Fruit fly (Drosophila melanogaster): Measurements from ENCODE around the gene CG33648.

Gene CG33648

DNA sequence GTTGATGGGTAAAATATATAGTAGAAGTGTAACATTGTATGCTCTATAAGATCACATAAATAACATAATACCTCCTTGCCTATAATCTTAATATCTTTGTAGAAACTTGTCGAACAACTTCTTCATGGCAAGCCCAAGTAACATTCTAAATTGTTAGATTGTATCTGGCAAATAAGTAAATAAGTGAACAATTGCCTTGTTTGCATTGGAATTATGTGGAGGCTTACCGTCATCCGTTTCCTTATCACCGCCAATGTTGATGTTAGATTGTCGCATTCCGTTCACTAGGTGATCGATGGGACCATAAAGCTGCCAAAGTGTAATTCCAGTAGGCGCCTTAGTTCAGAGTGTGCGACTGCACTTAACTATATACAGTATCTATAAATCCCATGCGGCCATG, 32.7 kb downstream of the CG33648 start (continued):
- TF ChIP-seq CG6791 (GFP tag; IDR thresholded peaks at IDR 0.05; ENCODE audit: partially characterized antibody) (no peak), CG1832 (GFP tag; optimal IDR thresholded peaks at IDR 0.05) (no peak), ci (GFP tag; IDR thresholded peaks at IDR 0.05) (peak; percentile 90), rib (GFP tag; IDR thresholded peaks at IDR 0.05) (no peak), CG32772 (GFP tag; IDR thresholded peaks at IDR 0.05) (0 out of 2 replicates have a peak, but pooled peaks have one; percentile 28), Hr39 (optimal IDR thresholded peaks at IDR 0.05) (no peak), HLHmδ (GFP tag; optimal IDR thresholded peaks at IDR 0.05) (peak; percentile 90), CG9932 (GFP tag; IDR thresholded peaks at IDR 0.05) (no peak), Atf3 (GFP tag; optimal IDR thresholded peaks at IDR 0.05) (peak; percentile 83), CG15601 (tag; optimal IDR thresholded peaks at IDR 0.05) (peak; percentile 98), CG2199 (GFP tag; IDR thresholded peaks at IDR 0.05) (no peak), CG15073 (GFP tag; optimal IDR thresholded peaks at IDR 0.05) (peak; percentile 14), CG6683 (GFP tag; optimal IDR thresholded peaks at IDR 0.05) (peak; percentile 57), CG10462 (GFP tag; optimal IDR thresholded peaks at IDR 0.05) (peak; percentile 91), CG9215 (GFP tag; IDR thresholded peaks at IDR 0.05) (no peak), CG4730 (GFP tag; IDR thresholded peaks at IDR 0.05) (no peak; the same call in 1 of the 2 replicates), Oli (tag; optimal IDR thresholded peaks at IDR 0.05) (peak; percentile 29), CG10543 (GFP tag; optimal IDR thresholded peaks at IDR 0.05) (peak; percentile 75), Doc2 (GFP tag; IDR thresholded peaks at IDR 0.05) (no peak), oc (tag; optimal IDR thresholded peaks at IDR 0.05) (peak; percentile 83), CG9437 (GFP tag; optimal IDR thresholded peaks at IDR 0.05) (no peak), CG9609 (GFP tag; optimal IDR thresholded peaks at IDR 0.05) (peak; percentile 57), CG7745 (tag; optimal IDR thresholded peaks at IDR 0.05) (peak; percentile 96), pho (GFP tag; optimal IDR thresholded peaks at IDR 0.05) (peak; percentile 43), CG2712 (tag; optimal IDR thresholded peaks at IDR 0.05) (peak; percentile 75), al (GFP tag; IDR thresholded peaks at IDR 0.05) (no peak), Mes4 (GFP tag; optimal IDR thresholded peaks at IDR 0.05) (peak; percentile 91), onecut (GFP tag; IDR thresholded peaks at IDR 0.05) (peak; percentile 88), CG10147 (GFP tag; optimal IDR thresholded peaks at IDR 0.05) (peak; percentile 42), CG10274 (GFP tag; optimal IDR thresholded peaks at IDR 0.05) (peak; percentile 6), Dfd (GFP tag; optimal IDR thresholded peaks at IDR 0.05) (no peak), schlank (tag; optimal IDR thresholded peaks at IDR 0.05) (peak; percentile 63), CG17186 (GFP tag; optimal IDR thresholded peaks at IDR 0.05) (peak; percentile 55), CrebB (tag; optimal IDR thresholded peaks at IDR 0.05) (peak; percentile 77), twi (tag; optimal IDR thresholded peaks at IDR 0.05) (peak; percentile 73), Ets65A (GFP tag) (no peak), CG16863 (GFP tag; optimal IDR thresholded peaks at IDR 0.05) (peak; percentile 87), Usf (GFP tag; optimal IDR thresholded peaks at IDR 0.05) (peak; percentile 47), CG32532 (GFP tag; IDR thresholded peaks at IDR 0.05) (no peak), Sox102F (GFP tag; optimal IDR thresholded peaks at IDR 0.05) (peak; percentile 45), CG13624 (GFP tag; optimal IDR thresholded peaks at IDR 0.05) (peak; percentile 57), bab2 (GFP tag; optimal IDR thresholded peaks at IDR 0.05) (peak; percentile 86), ara (GFP tag; IDR thresholded peaks at IDR 0.05) (peak; percentile 84), da (GFP tag; optimal IDR thresholded peaks at IDR 0.05) (peak; percentile 73), p53 (GFP tag; optimal IDR thresholded peaks at IDR 0.05) (peak; percentile 57), MTF-1 (GFP tag; optimal IDR thresholded peaks at IDR 0.05; ENCODE audit: borderline replicate concordance) (peak; percentile 88), CG7928 (GFP tag; optimal IDR thresholded peaks at IDR 0.05) (no peak), slbo (GFP tag; IDR thresholded peaks at IDR 0.05) (no peak), CG2678 (tag; optimal IDR thresholded peaks at IDR 0.05) (peak; percentile 80), CG30020 (tag; optimal IDR thresholded peaks at IDR 0.05) (peak; percentile 54), CG13123 (GFP tag; optimal IDR thresholded peaks at IDR 0.05) (peak; percentile 95), Sox100B (GFP tag; optimal IDR thresholded peaks at IDR 0.05) (peak; percentile 85)

Measured in whole organism, embryonic.